Worm (Caenorhabditis elegans) whole organism, midembryonic: ENCODE data around the gene K08H10.10.

ENCODE experiments used
- T22C8.4 ChIP-seq: fragments of 200-800 bp; sonication (Bioruptor generic); IDR thresholded peaks from 2 replicates; pipeline ENCODE4 v1.3.6; 2022; ENCODE audit warnings: missing genetic modification characterization, missing compliant biosample characterization
- cog-1 ChIP-seq: sonication (generic microtip); optimal IDR thresholded peaks from 2 replicates; lab custom pipeline; 2016; ENCODE audit warnings: missing genetic modification characterization, missing compliant biosample characterization
- flt-1 ChIP-seq: fragments of 200-800 bp; sonication (Bioruptor generic); IDR thresholded peaks from 2 replicates; pipeline ENCODE4 v1.3.6; 2022; ENCODE audit warnings: missing genetic modification characterization, missing compliant biosample characterization
- klf-2 ChIP-seq: fragments of 200-800 bp; sonication (Bioruptor generic); conservative IDR thresholded peaks from 2 replicates; pipeline ENCODE4 v1.3.6; 2022; ENCODE audit warnings: missing genetic modification reagents, missing genetic modification characterization, missing compliant biosample characterization
- med-1 ChIP-seq: sonication (generic microtip); optimal IDR thresholded peaks from 2 replicates; lab custom pipeline; 2017; ENCODE audit warnings: missing genetic modification characterization, mild to moderate bottlenecking, missing compliant biosample characterization, antibody characterized with exemption, missing genetic modification reagents; ENCODE audit not compliant: insufficient read depth
- ref-1 ChIP-seq: fragments of 200-800 bp; sonication (Bioruptor generic); conservative IDR thresholded peaks from 2 replicates; pipeline ENCODE4 v1.3.6; 2022; ENCODE audit warnings: missing genetic modification reagents, missing genetic modification characterization, missing compliant biosample characterization
- tab-1 ChIP-seq: fragments of 200-800 bp; sonication (Bioruptor generic); IDR thresholded peaks from 2 replicates; pipeline ENCODE4 v1.3.6; 2022; ENCODE audit warnings: missing genetic modification characterization, missing compliant biosample characterization
- ztf-23 ChIP-seq: fragments of 200-800 bp; sonication (Bioruptor generic); IDR thresholded peaks from 2 replicates; pipeline ENCODE4 v1.3.6; 2022; ENCODE audit warnings: missing genetic modification reagents, missing genetic modification characterization, missing compliant biosample characterization
- ztf-29 ChIP-seq: fragments of 200-800 bp; sonication (Bioruptor generic); IDR thresholded peaks from 2 replicates; pipeline ENCODE4 v1.3.6; 2022; ENCODE audit warnings: missing genetic modification reagents, missing genetic modification characterization, missing compliant biosample characterization

K08H10.10 gene

ce11 chrV:10011623-10012022 is 10.8 kb downstream of the K08H10.10 start, which contains the start of gene lea-1:
lea-1 (plus strand) TSS chrV:10011923.
- no peak for TF ChIP-seq ztf-23 (GFP tag; lab: Robert Waterston, UW)
- TF ChIP-seq ztf-29 (GFP tag; lab: Robert Waterston, UW) = no peak
- no peak for TF ChIP-seq T22C8.4 (GFP tag; lab: Robert Waterston, UW)
- no peak for TF ChIP-seq flt-1 (GFP tag; lab: Robert Waterston, UW)
- TF ChIP-seq cog-1 (tag; lab: Kevin White, UChicago) = no peak
- no peak for TF ChIP-seq med-1 (GFP tag; lab: Kevin White, UChicago)
- TF ChIP-seq tab-1 (GFP tag; lab: Robert Waterston, UW) = no peak
- TF ChIP-seq klf-2 (GFP tag; lab: Robert Waterston, UW) = no peak
- TF ChIP-seq ref-1 (GFP tag; lab: Robert Waterston, UW) = no peak

DNA sequence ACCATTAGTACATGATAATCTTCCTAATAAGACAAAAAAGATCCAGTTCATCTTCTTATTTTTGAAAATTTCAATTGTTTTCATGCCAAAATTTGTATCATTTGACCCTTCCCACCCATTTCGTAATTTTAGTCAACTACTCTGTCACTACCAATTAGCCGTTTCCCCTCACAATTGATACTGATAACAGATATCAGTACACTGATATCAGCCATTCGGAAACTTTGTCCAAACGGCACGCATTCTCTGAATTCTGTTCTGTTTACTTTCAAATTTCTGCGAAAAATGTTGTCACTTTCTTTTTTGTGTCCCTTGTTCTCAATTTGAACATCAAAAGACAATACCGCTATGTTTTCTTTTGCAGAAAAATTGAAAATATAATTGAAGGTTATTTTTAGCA is 11.8 kb downstream of the K08H10.10 start:
- no peak for TF ChIP-seq cog-1 (tag; lab: Kevin White, UChicago)
- no peak for TF ChIP-seq ztf-23 (GFP tag; lab: Robert Waterston, UW)
- TF ChIP-seq klf-2 (GFP tag; lab: Robert Waterston, UW) = no peak
- TF ChIP-seq flt-1 (GFP tag; lab: Robert Waterston, UW) = no peak
- no peak for TF ChIP-seq med-1 (GFP tag; lab: Kevin White, UChicago)
- TF ChIP-seq ref-1 (GFP tag; lab: Robert Waterston, UW) = no peak
- TF ChIP-seq T22C8.4 (GFP tag; lab: Robert Waterston, UW) = no peak
- TF ChIP-seq ztf-29 (GFP tag; lab: Robert Waterston, UW) = no peak
- no peak for TF ChIP-seq tab-1 (GFP tag; lab: Robert Waterston, UW)

DNA sequence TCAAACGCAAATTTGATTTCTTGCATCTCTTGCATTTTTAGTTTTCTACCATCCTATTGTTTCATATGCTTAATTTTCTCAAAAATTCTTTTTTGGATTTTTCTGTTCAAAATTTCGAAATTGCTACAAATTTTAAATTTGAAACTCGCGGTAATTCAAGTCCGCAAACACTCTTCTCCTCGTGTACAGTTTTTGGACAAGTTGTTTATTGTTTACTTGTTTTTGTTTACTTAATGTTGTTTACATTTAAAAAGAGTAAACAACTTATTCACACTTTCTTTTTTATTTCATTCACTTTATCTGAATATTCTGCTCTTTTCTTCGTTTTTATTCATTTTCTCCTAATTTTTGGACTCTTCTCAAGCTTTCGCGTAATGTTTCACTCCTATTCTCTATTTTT is 17.4 kb downstream of the K08H10.10 start:
- TF ChIP-seq tab-1 (GFP tag; lab: Robert Waterston, UW) (no peak), flt-1 (GFP tag; lab: Robert Waterston, UW) (no peak), ref-1 (GFP tag; lab: Robert Waterston, UW) (no peak), klf-2 (GFP tag; lab: Robert Waterston, UW) (no peak), med-1 (GFP tag; lab: Kevin White, UChicago) (no peak), T22C8.4 (GFP tag; lab: Robert Waterston, UW) (no peak), ztf-29 (GFP tag; lab: Robert Waterston, UW) (no peak), ztf-23 (GFP tag; lab: Robert Waterston, UW) (no peak), cog-1 (tag; lab: Kevin White, UChicago) (no peak)

DNA sequence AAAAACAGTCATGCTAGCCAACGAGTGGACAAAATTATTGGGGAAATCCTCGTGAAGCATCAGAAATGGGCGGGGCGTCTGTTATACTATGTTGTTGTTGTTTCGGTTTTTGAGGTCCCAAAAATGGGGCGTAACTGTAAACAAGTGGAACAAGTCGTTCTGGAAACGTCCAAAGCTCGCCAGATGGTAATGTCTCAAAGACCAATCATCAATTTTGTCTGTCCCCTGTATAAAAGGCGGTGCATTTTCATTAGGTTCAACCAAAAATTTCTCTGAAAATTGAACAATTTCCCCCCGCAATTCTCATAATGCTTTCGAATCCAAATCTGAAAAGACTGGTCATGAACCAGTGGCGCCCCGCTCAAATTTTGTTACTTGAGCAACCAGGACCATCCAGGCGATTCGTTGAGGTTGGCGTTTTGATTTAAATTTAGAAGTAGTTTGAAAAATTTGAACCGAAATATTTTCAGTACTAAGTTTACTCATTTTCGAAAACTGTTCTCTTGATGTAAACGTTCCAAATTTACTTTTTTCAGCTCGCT is 18.3 kb downstream of the K08H10.10 start:
- no peak for TF ChIP-seq ztf-23 (GFP tag; lab: Robert Waterston, UW)
- no peak for TF ChIP-seq med-1 (GFP tag; lab: Kevin White, UChicago)
- no peak for TF ChIP-seq ref-1 (GFP tag; lab: Robert Waterston, UW)
- TF ChIP-seq ztf-29 (GFP tag; lab: Robert Waterston, UW) = no peak
- TF ChIP-seq klf-2 (GFP tag; lab: Robert Waterston, UW) = no peak

DNA sequence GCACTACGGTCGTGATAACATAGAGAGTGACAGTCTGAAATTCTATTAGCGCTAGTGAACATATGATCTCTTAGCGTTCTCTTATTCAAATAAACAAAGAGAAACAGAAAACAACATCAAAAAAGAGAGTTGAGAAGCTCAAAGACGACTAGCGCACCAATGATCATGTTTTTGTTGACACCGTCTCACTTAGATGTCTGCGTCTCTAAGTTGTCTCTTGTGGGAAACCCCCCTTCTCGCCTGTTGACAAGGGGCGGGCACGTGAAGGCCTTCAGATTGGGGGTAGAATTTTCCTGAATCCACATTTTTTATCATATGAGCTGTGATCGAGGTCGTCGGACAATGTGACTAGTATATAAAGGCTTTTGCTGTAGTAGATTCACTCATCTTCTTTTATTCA is 19.1 kb downstream of the K08H10.10 start:
- TF ChIP-seq ref-1 (GFP tag; lab: Robert Waterston, UW) (no peak), tab-1 (GFP tag; lab: Robert Waterston, UW) (no peak), klf-2 (GFP tag; lab: Robert Waterston, UW) (no peak), flt-1 (GFP tag; lab: Robert Waterston, UW) (no peak), T22C8.4 (GFP tag; lab: Robert Waterston, UW) (no peak), cog-1 (tag; lab: Kevin White, UChicago) (no peak), ztf-29 (GFP tag; lab: Robert Waterston, UW) (no peak), med-1 (GFP tag; lab: Kevin White, UChicago) (no peak), ztf-23 (GFP tag; lab: Robert Waterston, UW) (no peak)

- no peak for TF ChIP-seq ztf-29 (GFP tag; lab: Robert Waterston, UW)
- no peak for TF ChIP-seq flt-1 (GFP tag; lab: Robert Waterston, UW)
- TF ChIP-seq tab-1 (GFP tag; lab: Robert Waterston, UW) = no peak
- no peak for TF ChIP-seq ztf-23 (GFP tag; lab: Robert Waterston, UW)
- no peak for TF ChIP-seq ref-1 (GFP tag; lab: Robert Waterston, UW)
- TF ChIP-seq T22C8.4 (GFP tag; lab: Robert Waterston, UW) = no peak
- TF ChIP-seq med-1 (GFP tag; lab: Kevin White, UChicago) = no peak
- TF ChIP-seq cog-1 (tag; lab: Kevin White, UChicago) = no peak
Measured at ce11 chrV:10023062-10023536, 22.2 kb downstream of the K08H10.10 start.

- no peak for TF ChIP-seq med-1 (GFP tag; lab: Kevin White, UChicago)
- no peak for TF ChIP-seq ref-1 (GFP tag; lab: Robert Waterston, UW)
- no peak for TF ChIP-seq cog-1 (tag; lab: Kevin White, UChicago)
- TF ChIP-seq klf-2 (GFP tag; lab: Robert Waterston, UW) = no peak
Measured at ce11 chrV:10030992-10031383, 30.1 kb downstream of the K08H10.10 start, which contains the start of gene acl-2. acl-2 (minus strand) TSS chrV:10031092.

DNA sequence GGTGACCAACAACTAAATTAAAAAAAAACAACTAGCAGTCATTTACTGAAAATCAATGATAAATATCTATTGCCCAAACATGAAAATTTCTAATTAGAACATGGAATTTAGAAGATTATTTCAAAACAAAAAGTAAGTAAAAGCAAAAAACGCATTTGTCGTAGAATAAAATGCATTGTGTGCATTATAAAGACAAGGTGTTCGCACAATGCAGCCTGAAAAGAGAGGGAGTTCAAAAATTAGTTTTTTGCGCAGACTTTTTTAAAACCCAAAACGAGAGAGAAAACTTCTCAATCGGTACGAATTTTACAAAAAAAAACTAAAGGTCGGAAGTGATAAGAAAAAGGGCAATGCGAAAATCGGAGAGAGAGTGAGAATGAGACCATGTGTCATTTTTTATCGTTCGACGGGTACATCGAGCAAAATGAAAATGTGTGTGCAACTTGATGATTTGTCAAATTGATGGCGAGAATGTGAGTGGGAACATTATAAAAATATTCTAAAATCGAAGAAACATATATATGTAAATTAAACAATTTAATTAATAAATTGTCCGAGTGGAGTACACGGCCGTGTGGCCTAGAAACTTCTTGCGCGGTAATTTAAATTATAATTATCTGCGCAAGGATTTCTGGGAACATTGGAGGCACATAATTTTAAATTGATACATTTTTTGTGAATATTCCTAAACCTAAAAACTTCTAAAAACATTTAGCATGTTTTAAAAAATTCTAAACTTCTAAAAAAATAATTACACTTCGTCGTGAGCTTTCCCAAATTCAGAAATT is 30.7 kb downstream of the K08H10.10 start:
- TF ChIP-seq klf-2 (GFP tag; lab: Robert Waterston, UW) (no peak), T22C8.4 (GFP tag; lab: Robert Waterston, UW) (no peak), ztf-29 (GFP tag; lab: Robert Waterston, UW) (no peak), ztf-23 (GFP tag; lab: Robert Waterston, UW) (0 out of 2 replicates have a peak, but pooled peaks have one; percentile 29)
